Fruit fly (Drosophila melanogaster): ENCODE measurements around the gene CG1307.

dm6 chr3R:6687219-6687618, 30.0 kb upstream of the CG1307 start:
- TF ChIP-seq Dll (optimal IDR thresholded peaks at IDR 0.05): no peak
- TF ChIP-seq usp (GFP tag; optimal IDR thresholded peaks at IDR 0.05): no peak
- no peak for TF ChIP-seq psq (optimal IDR thresholded peaks at IDR 0.05)
